Worm (Caenorhabditis elegans): Measurements from ENCODE around the gene C49H3.6.

ce11 chrIV:7870451-7870850, 33.1 kb upstream of the C49H3.6 start, which contains the start of gene T06C10.3:
- TF ChIP-seq him-1 (tag; optimal IDR thresholded peaks at IDR 0.05), result no peak
- no peak for TF ChIP-seq dao-5 (tag; optimal IDR thresholded peaks at IDR 0.05)
